In genomic region chr3L:12720699-12721098, dm6 we compare ENCODE assay signal across 1 fruit fly cellular context.
TF ChIP-seq lines count a peak whose summit lies in the region.

No protein-coding gene starts in this region.

TF ChIP-seq in whole organism, embryonic, 481 proteins besides CTCF, POLR2A, EP300 and RAD21 (continued from another document and continues in another):
- TF ChIP-seq CG1602 (GFP tag; optimal IDR thresholded peaks at IDR 0.05; lab: Kevin White, UChicago) (no peak), Xrp1 (GFP tag; IDR thresholded peaks at IDR 0.05; lab: Robert Waterston, UW) (peak; percentile 6; the same call in 1 of the 2 replicates), CG10654 (GFP tag; optimal IDR thresholded peaks at IDR 0.05; lab: Kevin White, UChicago) (no peak), Awh (GFP tag; IDR thresholded peaks at IDR 0.05; lab: Robert Waterston, UW) (no peak), CG12236 (GFP tag; optimal IDR thresholded peaks at IDR 0.05; lab: Kevin White, UChicago) (no peak), CG4820 (GFP tag; optimal IDR thresholded peaks at IDR 0.05; lab: Kevin White, UChicago) (no peak), CG11560 (tag; IDR thresholded peaks at IDR 0.05; lab: Robert Waterston, UW) (no peak), CG11456 (GFP tag; IDR thresholded peaks at IDR 0.05; lab: Robert Waterston, UW) (no peak), Max (GFP tag; optimal IDR thresholded peaks at IDR 0.05; lab: Kevin White, UChicago) (no peak), Med (GFP tag; lab: Kevin White, UChicago) (peak; percentile 39), CG6791 (GFP tag; IDR thresholded peaks at IDR 0.05; lab: Robert Waterston, UW; ENCODE audit: partially characterized antibody) (no peak), CG17829 (tag; optimal IDR thresholded peaks at IDR 0.05; lab: Kevin White, UChicago) (no peak), hkb (optimal IDR thresholded peaks at IDR 0.05; lab: Kevin White, UChicago) (no peak), hkb (GFP tag; IDR thresholded peaks at IDR 0.05; lab: Robert Waterston, UW) (peak; percentile 16; the same call in 1 of the 2 replicates), CG4854 (GFP tag; optimal IDR thresholded peaks at IDR 0.05; lab: Kevin White, UChicago) (no peak), CG6272 (GFP tag; IDR thresholded peaks at IDR 0.05; lab: Robert Waterston, UW) (no peak), prd (optimal IDR thresholded peaks at IDR 0.05; lab: Kevin White, UChicago) (no peak), prd (GFP tag; IDR thresholded peaks at IDR 0.05; lab: Robert Waterston, UW) (0 out of 3 replicates have a peak, but pooled peaks have one; percentile 7), CG2129 (GFP tag; IDR thresholded peaks at IDR 0.05; lab: Robert Waterston, UW; ENCODE audit: partially characterized antibody) (no peak), CG11093 (GFP tag; IDR thresholded peaks at IDR 0.05; lab: Robert Waterston, UW) (no peak), klu (GFP tag; IDR thresholded peaks at IDR 0.05; lab: Robert Waterston, UW) (no peak), CG32767 (GFP tag; IDR thresholded peaks at IDR 0.05; lab: Robert Waterston, UW) (no peak), eyg (GFP tag; optimal IDR thresholded peaks at IDR 0.05; lab: Kevin White, UChicago) (no peak), tll (GFP tag; optimal IDR thresholded peaks at IDR 0.05; lab: Kevin White, UChicago) (no peak), fd64A (GFP tag; optimal IDR thresholded peaks at IDR 0.05; lab: Kevin White, UChicago) (no peak), CG16779 (GFP tag; IDR thresholded peaks at IDR 0.05; lab: Robert Waterston, UW) (no peak), dan (GFP tag; IDR thresholded peaks at IDR 0.05; lab: Robert Waterston, UW) (no peak), Dbx (GFP tag; IDR thresholded peaks at IDR 0.05; lab: Robert Waterston, UW) (no peak), CG30403 (GFP tag; optimal IDR thresholded peaks at IDR 0.05; lab: Kevin White, UChicago) (no peak), amos (GFP tag; IDR thresholded peaks at IDR 0.05; lab: Robert Waterston, UW; ENCODE audit: partially characterized antibody) (no peak), luna (GFP tag; optimal IDR thresholded peaks at IDR 0.05; lab: Kevin White, UChicago) (no peak), CG17359 (tag; optimal IDR thresholded peaks at IDR 0.05; lab: Kevin White, UChicago) (no peak), Usf (GFP tag; optimal IDR thresholded peaks at IDR 0.05; lab: Kevin White, UChicago) (no peak), CG12769 (tag; optimal IDR thresholded peaks at IDR 0.05; lab: Kevin White, UChicago) (no peak), CG3838 (GFP tag; optimal IDR thresholded peaks at IDR 0.05; lab: Kevin White, UChicago) (no peak), CG12104 (GFP tag; optimal IDR thresholded peaks at IDR 0.05; lab: Kevin White, UChicago) (no peak), dati (GFP tag; IDR thresholded peaks at IDR 0.05; lab: Robert Waterston, UW) (no peak), CG8478 (optimal IDR thresholded peaks at IDR 0.05; lab: Kevin White, UChicago) (no peak), esg (GFP tag; conservative IDR thresholded peaks at IDR 0.05; lab: Robert Waterston, UW) (no peak), CG7963 (GFP tag; IDR thresholded peaks at IDR 0.05; lab: Robert Waterston, UW; ENCODE audit: partially characterized antibody) (peak; percentile 62; the same call in 2 of the 3 replicates), lbe (GFP tag; optimal IDR thresholded peaks at IDR 0.05; lab: Kevin White, UChicago) (no peak), CG34422 (GFP tag; IDR thresholded peaks at IDR 0.05; lab: Robert Waterston, UW) (no peak), ftz-f1 (GFP tag; optimal IDR thresholded peaks at IDR 0.05; lab: Kevin White, UChicago) (no peak), CG13123 (GFP tag; optimal IDR thresholded peaks at IDR 0.05; lab: Kevin White, UChicago) (no peak), yki (optimal IDR thresholded peaks at IDR 0.05; lab: Kevin White, UChicago) (no peak), mirr (GFP tag; optimal IDR thresholded peaks at IDR 0.05; lab: Kevin White, UChicago) (no peak), Hey (tag; optimal IDR thresholded peaks at IDR 0.05; lab: Kevin White, UChicago) (no peak), CG1647 (GFP tag; optimal IDR thresholded peaks at IDR 0.05; lab: Kevin White, UChicago) (no peak), CG3407 (GFP tag; optimal IDR thresholded peaks at IDR 0.05; lab: Kevin White, UChicago) (no peak), sd (tag; optimal IDR thresholded peaks at IDR 0.05; lab: Kevin White, UChicago) (no peak), otp (GFP tag; IDR thresholded peaks at IDR 0.05; lab: Robert Waterston, UW) (no peak), CG9797 (GFP tag; optimal IDR thresholded peaks at IDR 0.05; lab: Kevin White, UChicago) (no peak), Side (GFP tag; optimal IDR thresholded peaks at IDR 0.05; lab: Kevin White, UChicago) (no peak), BEAF-32 (GFP tag; optimal IDR thresholded peaks at IDR 0.05; lab: Kevin White, UChicago) (no peak), CG11696 (GFP tag; IDR thresholded peaks at IDR 0.05; lab: Robert Waterston, UW) (no peak), row (GFP tag; IDR thresholded peaks at IDR 0.05; lab: Robert Waterston, UW) (peak; percentile 56; the same call in 2 of the 3 replicates), zfh1 (GFP tag; IDR thresholded peaks at IDR 0.05; lab: Robert Waterston, UW) (0 out of 3 replicates have a peak, but pooled peaks have one; percentile 5), CG11695 (GFP tag; IDR thresholded peaks at IDR 0.05; lab: Robert Waterston, UW) (no peak), psq (GFP tag; optimal IDR thresholded peaks at IDR 0.05; lab: Kevin White, UChicago) (no peak), lab (GFP tag; optimal IDR thresholded peaks at IDR 0.05; lab: Kevin White, UChicago) (no peak), Mrtf (GFP tag; IDR thresholded peaks at IDR 0.05; lab: Robert Waterston, UW) (no peak), stc (GFP tag; IDR thresholded peaks at IDR 0.05; lab: Robert Waterston, UW) (no peak), Xbp1 (GFP tag; optimal IDR thresholded peaks at IDR 0.05; lab: Kevin White, UChicago) (no peak), CG4360 (GFP tag; IDR thresholded peaks at IDR 0.05; lab: Robert Waterston, UW) (no peak), CG31224 (GFP tag; IDR thresholded peaks at IDR 0.05; lab: Robert Waterston, UW) (no peak), Hr3 (GFP tag; optimal IDR thresholded peaks at IDR 0.05; lab: Kevin White, UChicago) (no peak), Lhr (GFP tag; optimal IDR thresholded peaks at IDR 0.05; lab: Kevin White, UChicago) (no peak), GATAe (GFP tag; conservative IDR thresholded peaks at IDR 0.05; lab: Robert Waterston, UW) (no peak), Dll (GFP tag; IDR thresholded peaks at IDR 0.05; lab: Robert Waterston, UW; ENCODE audit: partially characterized antibody) (no peak), CG10979 (tag; optimal IDR thresholded peaks at IDR 0.05; lab: Kevin White, UChicago) (peak; percentile 17), CG13775 (GFP tag; optimal IDR thresholded peaks at IDR 0.05; lab: Kevin White, UChicago) (no peak), CG3726 (GFP tag; IDR thresholded peaks at IDR 0.05; lab: Robert Waterston, UW) (no peak), Lim3 (GFP tag; IDR thresholded peaks at IDR 0.05; lab: Robert Waterston, UW) (no peak), CG15696 (tag; optimal IDR thresholded peaks at IDR 0.05; lab: Kevin White, UChicago) (no peak), scrt (GFP tag; optimal IDR thresholded peaks at IDR 0.05; lab: Kevin White, UChicago) (no peak), ATbp (GFP tag; optimal IDR thresholded peaks at IDR 0.05; lab: Kevin White, UChicago) (no peak), ato (GFP tag; IDR thresholded peaks at IDR 0.05; lab: Robert Waterston, UW; ENCODE audit: partially characterized antibody) (peak; percentile 43; the same call in 1 of the 2 replicates), CG10274 (GFP tag; optimal IDR thresholded peaks at IDR 0.05; lab: Kevin White, UChicago) (no peak), da (GFP tag; optimal IDR thresholded peaks at IDR 0.05; lab: Kevin White, UChicago) (no peak), CG10366 (GFP tag; IDR thresholded peaks at IDR 0.05; lab: Robert Waterston, UW) (no peak), z (GFP tag; IDR thresholded peaks at IDR 0.05; lab: Robert Waterston, UW) (no peak), ap (GFP tag; IDR thresholded peaks at IDR 0.05; lab: Robert Waterston, UW) (no peak), fd3F (GFP tag; optimal IDR thresholded peaks at IDR 0.05; lab: Kevin White, UChicago) (no peak), Mes4 (GFP tag; optimal IDR thresholded peaks at IDR 0.05; lab: Kevin White, UChicago) (no peak), YL-1 (GFP tag; optimal IDR thresholded peaks at IDR 0.05; lab: Kevin White, UChicago) (no peak), CG1233 (GFP tag; optimal IDR thresholded peaks at IDR 0.05; lab: Kevin White, UChicago) (no peak), Sry-δ (GFP tag; optimal IDR thresholded peaks at IDR 0.05; lab: Kevin White, UChicago) (no peak), CG7556 (GFP tag; optimal IDR thresholded peaks at IDR 0.05; lab: Kevin White, UChicago) (no peak), NC2α (GFP tag; optimal IDR thresholded peaks at IDR 0.05; lab: Kevin White, UChicago) (no peak), fru (optimal IDR thresholded peaks at IDR 0.05; lab: Kevin White, UChicago) (no peak), chm (GFP tag; IDR thresholded peaks at IDR 0.05; lab: Robert Waterston, UW) (no peak), CG7987 (GFP tag; optimal IDR thresholded peaks at IDR 0.05; lab: Kevin White, UChicago) (no peak), CG4328 (GFP tag; optimal IDR thresholded peaks at IDR 0.05; lab: Kevin White, UChicago) (no peak), E2f2 (GFP tag; IDR thresholded peaks at IDR 0.05; lab: Robert Waterston, UW) (no peak), bsh (GFP tag; optimal IDR thresholded peaks at IDR 0.05; lab: Kevin White, UChicago) (peak in 1 of 2 experiments; percentile 1), gem (tag; optimal IDR thresholded peaks at IDR 0.05; lab: Kevin White, UChicago) (peak; percentile 20), CG9437 (GFP tag; optimal IDR thresholded peaks at IDR 0.05; lab: Kevin White, UChicago) (no peak), slou (GFP tag; optimal IDR thresholded peaks at IDR 0.05; lab: Kevin White, UChicago) (no peak), CG8388 (GFP tag; optimal IDR thresholded peaks at IDR 0.05; lab: Kevin White, UChicago) (no peak), gsb-n (tag; optimal IDR thresholded peaks at IDR 0.05; lab: Kevin White, UChicago) (no peak), pros (GFP tag; optimal IDR thresholded peaks at IDR 0.05; lab: Kevin White, UChicago) (no peak), CG1529 (GFP tag; optimal IDR thresholded peaks at IDR 0.05; lab: Kevin White, UChicago) (no peak), kay (GFP tag; optimal IDR thresholded peaks at IDR 0.05; lab: Kevin White, UChicago) (no peak), croc (GFP tag; conservative IDR thresholded peaks at IDR 0.05; lab: Robert Waterston, UW) (no peak), CG7357 (GFP tag; IDR thresholded peaks at IDR 0.05; lab: Robert Waterston, UW) (no peak), CG6689 (GFP tag; IDR thresholded peaks at IDR 0.05; lab: Robert Waterston, UW) (no peak), CG4282 (GFP tag; optimal IDR thresholded peaks at IDR 0.05; lab: Kevin White, UChicago) (no peak), pb (GFP tag; optimal IDR thresholded peaks at IDR 0.05; lab: Kevin White, UChicago) (no peak), dpn (GFP tag; optimal IDR thresholded peaks at IDR 0.05; lab: Kevin White, UChicago) (no peak), CG15011 (GFP tag; optimal IDR thresholded peaks at IDR 0.05; lab: Kevin White, UChicago) (no peak), CG30431 (GFP tag; optimal IDR thresholded peaks at IDR 0.05; lab: Kevin White, UChicago) (no peak), pita (GFP tag; optimal IDR thresholded peaks at IDR 0.05; lab: Kevin White, UChicago) (no peak), HmgZ (tag; optimal IDR thresholded peaks at IDR 0.05; lab: Kevin White, UChicago) (no peak), vvl (GFP tag; IDR thresholded peaks at IDR 0.05; lab: Robert Waterston, UW) (no peak), salm (tag; optimal IDR thresholded peaks at IDR 0.05; lab: Kevin White, UChicago) (no peak), Dip3 (GFP tag; optimal IDR thresholded peaks at IDR 0.05; lab: Kevin White, UChicago) (no peak), CG17328 (GFP tag; IDR thresholded peaks at IDR 0.05; lab: Robert Waterston, UW) (0 out of 2 replicates have a peak, but pooled peaks have one; percentile 24), Atf3 (GFP tag; optimal IDR thresholded peaks at IDR 0.05; lab: Kevin White, UChicago) (no peak), pum (GFP tag; optimal IDR thresholded peaks at IDR 0.05; lab: Kevin White, UChicago) (no peak), Hr78 (GFP tag; optimal IDR thresholded peaks at IDR 0.05; lab: Kevin White, UChicago) (no peak), sens (GFP tag; lab: Kevin White, UChicago) (peak; percentile 33), CG9817 (tag; optimal IDR thresholded peaks at IDR 0.05; lab: Kevin White, UChicago) (no peak), CG9215 (GFP tag; IDR thresholded peaks at IDR 0.05; lab: Robert Waterston, UW) (no peak), CG18619 (GFP tag; optimal IDR thresholded peaks at IDR 0.05; lab: Kevin White, UChicago) (no peak), CG13296 (GFP tag; optimal IDR thresholded peaks at IDR 0.05; lab: Kevin White, UChicago) (no peak), gcm2 (GFP tag; optimal IDR thresholded peaks at IDR 0.05; lab: Kevin White, UChicago) (no peak), ttk (GFP tag; IDR thresholded peaks at IDR 0.05; lab: Robert Waterston, UW) (no peak), bcd (GFP tag; optimal IDR thresholded peaks at IDR 0.05; lab: Kevin White, UChicago) (no peak), Ptx1 (GFP tag; IDR thresholded peaks at IDR 0.05; lab: Robert Waterston, UW) (no peak), CG17802 (tag; optimal IDR thresholded peaks at IDR 0.05; lab: Kevin White, UChicago) (no peak), CG2116 (GFP tag; optimal IDR thresholded peaks at IDR 0.05; lab: Kevin White, UChicago) (no peak), CG6254 (GFP tag; optimal IDR thresholded peaks at IDR 0.05; lab: Kevin White, UChicago) (no peak), CG2712 (tag; optimal IDR thresholded peaks at IDR 0.05; lab: Kevin White, UChicago) (peak; percentile 38), fd102C (GFP tag; optimal IDR thresholded peaks at IDR 0.05; lab: Kevin White, UChicago) (no peak), en (GFP tag; optimal IDR thresholded peaks at IDR 0.05; lab: Kevin White, UChicago) (no peak), Dad (GFP tag; optimal IDR thresholded peaks at IDR 0.05; lab: Kevin White, UChicago) (no peak), sna (GFP tag; IDR thresholded peaks at IDR 0.05; lab: Robert Waterston, UW; ENCODE audit: partially characterized antibody) (no peak), hth (optimal IDR thresholded peaks at IDR 0.05; lab: Kevin White, UChicago) (no peak), cato (GFP tag; optimal IDR thresholded peaks at IDR 0.05; lab: Kevin White, UChicago; ENCODE audit: borderline replicate concordance) (no peak), Camta (GFP tag; optimal IDR thresholded peaks at IDR 0.05; lab: Kevin White, UChicago) (no peak)
